Fruit fly (Drosophila melanogaster): Measurements from ENCODE around the gene beat-VII.

DNA sequence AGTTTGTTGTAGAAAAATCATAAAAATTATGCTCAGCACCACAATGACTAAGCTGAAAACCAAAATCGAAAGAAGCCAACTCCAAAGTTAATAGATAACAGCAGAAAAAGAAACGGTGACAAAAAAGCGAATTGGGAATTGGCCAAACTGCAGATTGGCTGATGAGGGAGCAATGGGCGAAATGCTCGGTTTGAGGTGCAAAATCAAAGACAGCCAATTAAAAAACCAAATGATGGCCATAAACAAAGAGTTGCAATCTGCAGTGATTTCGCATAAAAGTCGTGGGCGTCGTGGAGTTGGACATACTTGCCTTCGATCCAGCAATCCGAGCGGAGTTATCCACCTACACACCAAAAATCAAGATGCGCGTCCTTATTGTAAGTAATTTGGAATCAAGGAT lies 48.3 kb downstream of the beat-VII start, which contains the start of gene TwdlH:
- no peak for TF ChIP-seq Ets21C (GFP tag; optimal IDR thresholded peaks at IDR 0.05)
- TF ChIP-seq CG7368 (GFP tag; optimal IDR thresholded peaks at IDR 0.05): no peak
- TF ChIP-seq Eip93F (GFP tag; optimal IDR thresholded peaks at IDR 0.05): no peak
- TF ChIP-seq Blimp-1 (GFP tag; optimal IDR thresholded peaks at IDR 0.05): no peak
- no peak for TF ChIP-seq Sox102F (GFP tag; optimal IDR thresholded peaks at IDR 0.05)
- TF ChIP-seq CG8319 (GFP tag; optimal IDR thresholded peaks at IDR 0.05): no peak
- no peak for TF ChIP-seq eg (GFP tag; IDR thresholded peaks at IDR 0.05)
- TF ChIP-seq cyc (GFP tag; optimal IDR thresholded peaks at IDR 0.05): no peak
- TF ChIP-seq CG32006 (GFP tag; optimal IDR thresholded peaks at IDR 0.05): no peak
- no peak for TF ChIP-seq Hr39 (GFP tag; optimal IDR thresholded peaks at IDR 0.05)
- no peak for TF ChIP-seq CG8119 (GFP tag; IDR thresholded peaks at IDR 0.05)

Measured in whole organism, prepupa.